Fruit fly (Drosophila melanogaster) whole organism, embryonic: ENCODE results near the gene dgt6.
A peak's percentile ranks its signal among the peaks of the same experiment; 100 is the strongest.

ENCODE experiments used
- Atf6 ChIP-seq: fragments of 200-800 bp; sonication (Bioruptor generic); IDR thresholded peaks from 2 replicates; pipeline ENCODE4 v1.3.6; 2022; ENCODE audit warnings: missing biosample characterization, missing genetic modification characterization
- Bgb ChIP-seq: fragments of 200-800 bp; sonication (Bioruptor generic); IDR thresholded peaks from 2 replicates; pipeline ENCODE4 v1.3.6; 2022; ENCODE audit warnings: missing biosample characterization, missing genetic modification characterization; ENCODE audit not compliant: partially characterized antibody
- CG11247 ChIP-seq: fragments of 200-800 bp; sonication (Bioruptor generic); IDR thresholded peaks from 2 replicates; pipeline ENCODE4 v1.3.6; 2022; ENCODE audit warnings: missing biosample characterization, missing genetic modification characterization
- CG13424 ChIP-seq: fragments of 200-800 bp; sonication (Bioruptor generic); optimal IDR thresholded peaks from 2 replicates; lab custom pipeline; 2019; ENCODE audit warnings: missing biosample characterization, mild to moderate bottlenecking, missing genetic modification characterization, moderate library complexity
- CG15479 ChIP-seq: fragments of 200-800 bp; sonication (Bioruptor generic); optimal IDR thresholded peaks from 3 replicates; lab custom pipeline; 2019; ENCODE audit warnings: missing biosample characterization, mild to moderate bottlenecking, missing genetic modification characterization, moderate library complexity
- CG15601 ChIP-seq: fragments of 200-800 bp; sonication (Bioruptor generic); optimal IDR thresholded peaks from 3 replicates; lab custom pipeline; 2019; ENCODE audit warnings: missing biosample characterization, mild to moderate bottlenecking, missing genetic modification characterization, moderate library complexity
- CG17361 ChIP-seq: fragments of 200-800 bp; sonication (Bioruptor generic); IDR thresholded peaks from 3 replicates; pipeline ENCODE4 v1.3.6; 2022; ENCODE audit warnings: missing biosample characterization, missing genetic modification characterization
- CG17385 ChIP-seq: fragments of 200-800 bp; sonication (Bioruptor generic); optimal IDR thresholded peaks from 3 replicates; lab custom pipeline; 2018; ENCODE audit warnings: missing biosample characterization, mild to moderate bottlenecking, missing genetic modification characterization
- CG2202 ChIP-seq: fragments of 200-800 bp; sonication (Bioruptor generic); optimal IDR thresholded peaks from 2 replicates; lab custom pipeline; 2018; ENCODE audit warnings: missing biosample characterization, mild to moderate bottlenecking, missing genetic modification characterization
- CG2712 ChIP-seq: fragments of 200-800 bp; optimal IDR thresholded peaks from 3 replicates; lab custom pipeline; 2019; ENCODE audit warnings: missing biosample characterization, mild to moderate bottlenecking, missing genetic modification characterization, moderate library complexity
- CG3838 ChIP-seq: fragments of 200-800 bp; sonication (Bioruptor generic); optimal IDR thresholded peaks from 3 replicates; lab custom pipeline; 2016; ENCODE audit warnings: missing biosample characterization, missing genetic modification characterization
- CG3995 ChIP-seq: fragments of 200-800 bp; sonication (Bioruptor generic); optimal IDR thresholded peaks from 3 replicates; lab custom pipeline; 2016; ENCODE audit warnings: missing biosample characterization, missing genetic modification characterization
- CG42726 ChIP-seq: fragments of 200-800 bp; sonication (Bioruptor generic); IDR thresholded peaks from 2 replicates; pipeline ENCODE4 v1.3.6; 2022; ENCODE audit warnings: missing biosample characterization, missing genetic modification characterization; ENCODE audit not compliant: partially characterized antibody
- CG4424 ChIP-seq: fragments of 200-800 bp; sonication (Bioruptor generic); optimal IDR thresholded peaks from 3 replicates; lab custom pipeline; 2016; ENCODE audit warnings: missing biosample characterization, missing genetic modification characterization
- CG4730 ChIP-seq: fragments of 200-800 bp; sonication (Bioruptor generic); IDR thresholded peaks from 2 replicates; pipeline ENCODE4 v1.3.6; 2022; ENCODE audit warnings: missing biosample characterization, missing genetic modification characterization
- CG6689 ChIP-seq: fragments of 200-800 bp; sonication (Bioruptor generic); IDR thresholded peaks from 2 replicates; pipeline ENCODE4 v1.3.6; 2022; ENCODE audit warnings: missing biosample characterization, missing genetic modification characterization
- CG7987 ChIP-seq: fragments of 200-800 bp; sonication (Bioruptor generic); optimal IDR thresholded peaks from 2 replicates; lab custom pipeline; 2018; ENCODE audit warnings: missing biosample characterization, mild to moderate bottlenecking, missing genetic modification characterization, moderate library complexity
- CG8944 ChIP-seq: fragments of 200-800 bp; sonication (Bioruptor generic); optimal IDR thresholded peaks from 3 replicates; lab custom pipeline; 2016; ENCODE audit warnings: missing biosample characterization, missing genetic modification characterization
- CG9932 ChIP-seq: fragments of 200-800 bp; sonication (Bioruptor generic); IDR thresholded peaks from 2 replicates; pipeline ENCODE4 v1.3.6; 2022; ENCODE audit warnings: missing biosample characterization, missing genetic modification characterization
- CHES-1-like ChIP-seq: fragments of 200-800 bp; sonication (Bioruptor generic); optimal IDR thresholded peaks from 2 replicates; lab custom pipeline; 2016; ENCODE audit warnings: missing biosample characterization, missing genetic modification characterization
- Dad ChIP-seq: fragments of 200-800 bp; sonication (Bioruptor generic); optimal IDR thresholded peaks from 3 replicates; lab custom pipeline; 2016; ENCODE audit warnings: missing biosample characterization, missing genetic modification characterization
- Dll ChIP-seq: fragments of 200-800 bp; sonication (Bioruptor generic); IDR thresholded peaks from 4 replicates; pipeline ENCODE4 v1.3.6; 2022; ENCODE audit warnings: missing biosample characterization, missing genetic modification characterization; ENCODE audit not compliant: partially characterized antibody
- H15 ChIP-seq: fragments of 200-800 bp; sonication (Bioruptor generic); IDR thresholded peaks from 3 replicates; pipeline ENCODE4 v1.3.6; 2022; ENCODE audit warnings: missing biosample characterization, missing genetic modification characterization
- HLH54F ChIP-seq: fragments of 200-800 bp; sonication (Bioruptor generic); optimal IDR thresholded peaks from 3 replicates; lab custom pipeline; 2016; ENCODE audit warnings: missing biosample characterization, missing genetic modification characterization
- Hsf ChIP-seq: fragments of 200-800 bp; sonication (Bioruptor generic); optimal IDR thresholded peaks from 3 replicates; lab custom pipeline; 2016; ENCODE audit warnings: missing biosample characterization, missing genetic modification characterization
- Kr ChIP-seq: fragments of 200-800 bp; sonication (Bioruptor generic); optimal IDR thresholded peaks from 2 replicates; lab custom pipeline; 2017; ENCODE audit warnings: missing biosample characterization, mild to moderate bottlenecking, missing genetic modification characterization
- Meics ChIP-seq: fragments of 200-800 bp; sonication (Bioruptor generic); optimal IDR thresholded peaks from 2 replicates; lab custom pipeline; 2017; ENCODE audit warnings: missing biosample characterization, mild to moderate bottlenecking, missing genetic modification characterization
- Ravus ChIP-seq: fragments of 200-800 bp; sonication (Bioruptor generic); IDR thresholded peaks from 2 replicates; pipeline ENCODE4 v1.3.6; 2022; ENCODE audit warnings: missing biosample characterization, missing genetic modification characterization
- Scr ChIP-seq: fragments of 200-800 bp; sonication (Bioruptor generic); IDR thresholded peaks from 2 replicates; pipeline ENCODE4 v1.3.6; 2022; ENCODE audit warnings: missing biosample characterization, missing genetic modification characterization; ENCODE audit not compliant: partially characterized antibody
- Side ChIP-seq: fragments of 200-800 bp; sonication (Bioruptor generic); optimal IDR thresholded peaks from 2 replicates; lab custom pipeline; 2016; ENCODE audit warnings: missing biosample characterization, missing genetic modification characterization
- Sox100B ChIP-seq: fragments of 200-800 bp; sonication (Bioruptor generic); optimal IDR thresholded peaks from 3 replicates; lab custom pipeline; 2018; ENCODE audit warnings: missing biosample characterization, mild to moderate bottlenecking, missing genetic modification characterization
- Spps ChIP-seq: fragments of 200-800 bp; sonication (Bioruptor generic); optimal IDR thresholded peaks from 2 replicates; lab custom pipeline; 2018; ENCODE audit warnings: missing biosample characterization, mild to moderate bottlenecking, missing genetic modification characterization
- amos ChIP-seq: fragments of 200-800 bp; sonication (Bioruptor generic); IDR thresholded peaks from 2 replicates; pipeline ENCODE4 v1.3.6; 2022; ENCODE audit warnings: missing biosample characterization, missing genetic modification characterization; ENCODE audit not compliant: partially characterized antibody
- croc ChIP-seq: fragments of 200-800 bp; sonication (Bioruptor generic); conservative IDR thresholded peaks from 3 replicates; pipeline ENCODE4 v1.3.6; 2022; ENCODE audit warnings: missing biosample characterization, missing genetic modification characterization
- dati ChIP-seq: fragments of 200-800 bp; sonication (Bioruptor generic); IDR thresholded peaks from 2 replicates; pipeline ENCODE4 v1.3.6; 2022; ENCODE audit warnings: missing biosample characterization, missing genetic modification characterization
- ems ChIP-seq: fragments of 200-800 bp; sonication (Bioruptor generic); optimal IDR thresholded peaks from 3 replicates; lab custom pipeline; 2016; ENCODE audit warnings: missing biosample characterization, missing genetic modification characterization
- fru ChIP-seq: fragments of >200 bp; optimal IDR thresholded peaks from 2 replicates; lab custom pipeline; 2017
- gcm ChIP-seq: fragments of 200-800 bp; sonication (Bioruptor generic); optimal IDR thresholded peaks from 2 replicates; lab custom pipeline; 2019; ENCODE audit warnings: missing biosample characterization, mild to moderate bottlenecking, missing genetic modification characterization, moderate library complexity
- gcm2 ChIP-seq: fragments of 200-800 bp; sonication (Bioruptor generic); optimal IDR thresholded peaks from 2 replicates; lab custom pipeline; 2016; ENCODE audit warnings: missing biosample characterization, missing genetic modification characterization
- grau ChIP-seq: fragments of 200-800 bp; optimal IDR thresholded peaks from 3 replicates; lab custom pipeline; 2019; ENCODE audit warnings: missing biosample characterization, mild to moderate bottlenecking, missing genetic modification characterization, moderate library complexity
- h ChIP-seq: fragments of >200 bp; optimal IDR thresholded peaks from 2 replicates; lab custom pipeline; 2017
- hbn ChIP-seq: fragments of 200-800 bp; sonication (Bioruptor generic); IDR thresholded peaks from 2 replicates; pipeline ENCODE4 v1.3.6; 2022; ENCODE audit warnings: missing biosample characterization, missing genetic modification characterization; ENCODE audit not compliant: partially characterized antibody
- kah ChIP-seq: fragments of 200-800 bp; sonication (Bioruptor generic); optimal IDR thresholded peaks from 2 replicates; lab custom pipeline; 2018; ENCODE audit warnings: missing biosample characterization, mild to moderate bottlenecking, missing genetic modification characterization
- lab ChIP-seq: fragments of 200-800 bp; sonication (Bioruptor generic); optimal IDR thresholded peaks from 3 replicates; lab custom pipeline; 2017; ENCODE audit warnings: missing biosample characterization, missing genetic modification characterization, mild to moderate bottlenecking, moderate library complexity, missing genetic modification reagents
- lbe ChIP-seq: fragments of 200-800 bp; sonication (Bioruptor generic); optimal IDR thresholded peaks from 2 replicates; lab custom pipeline; 2016; ENCODE audit warnings: missing biosample characterization, mild to moderate bottlenecking, missing genetic modification characterization
- luna ChIP-seq: fragments of 200-800 bp; sonication (Bioruptor generic); optimal IDR thresholded peaks from 2 replicates; lab custom pipeline; 2016; ENCODE audit warnings: missing biosample characterization, missing genetic modification characterization
- scrt ChIP-seq: fragments of 200-800 bp; sonication (Bioruptor generic); optimal IDR thresholded peaks from 2 replicates; lab custom pipeline; 2018; ENCODE audit warnings: missing biosample characterization, mild to moderate bottlenecking, missing genetic modification characterization, moderate library complexity
- sd ChIP-seq: fragments of 200-800 bp; sonication (Bioruptor generic); optimal IDR thresholded peaks from 3 replicates; lab custom pipeline; 2018; ENCODE audit warnings: missing biosample characterization, mild to moderate bottlenecking, missing genetic modification characterization, moderate library complexity
- tap ChIP-seq: fragments of 200-800 bp; optimal IDR thresholded peaks from 3 replicates; lab custom pipeline; 2019; ENCODE audit warnings: missing biosample characterization, mild to moderate bottlenecking, missing genetic modification characterization, moderate library complexity
- twi ChIP-seq: fragments of 200-800 bp; optimal IDR thresholded peaks from 2 replicates; lab custom pipeline; 2019; ENCODE audit warnings: missing biosample characterization, mild to moderate bottlenecking, missing genetic modification characterization, moderate library complexity
- vnd ChIP-seq: fragments of 200-800 bp; sonication (Bioruptor generic); IDR thresholded peaks from 3 replicates; pipeline ENCODE4 v1.3.6; 2022; ENCODE audit warnings: missing biosample characterization, missing genetic modification characterization; ENCODE audit not compliant: partially characterized antibody

Gene dgt6

dm6 chr3R:29116167-29116725, 14.5 kb downstream of the dgt6 start, which contains the start of gene Atg14 (continued):
- no peak for TF ChIP-seq CG2202
- peak; percentile 96 for TF ChIP-seq Bgb (GFP tag; lab: Robert Waterston, UW)
- TF ChIP-seq Scr: peak; percentile 90
- no peak for TF ChIP-seq Meics (GFP tag; lab: Kevin White, UChicago)
- TF ChIP-seq amos (GFP tag; lab: Robert Waterston, UW): peak; percentile 92
- TF ChIP-seq luna: no peak
- TF ChIP-seq grau (tag; lab: Kevin White, UChicago): peak; percentile 35
- TF ChIP-seq scrt (GFP tag; lab: Kevin White, UChicago): peak; percentile 1
- no peak for TF ChIP-seq CG3838
- TF ChIP-seq HLH54F (GFP tag; lab: Kevin White, UChicago): peak; percentile 3
- no peak for TF ChIP-seq Sox100B (GFP tag; lab: Kevin White, UChicago)
- no peak for TF ChIP-seq tap (tag; lab: Kevin White, UChicago)
- TF ChIP-seq hbn (GFP tag; lab: Robert Waterston, UW): peak; percentile 92
- peak; percentile 58; the same call in 1 of the 2 replicates for TF ChIP-seq CG42726 (GFP tag; lab: Robert Waterston, UW)
- peak; percentile 33; the same call in 1 of the 2 replicates for TF ChIP-seq CG9932 (GFP tag; lab: Robert Waterston, UW)
- peak; percentile 4 for TF ChIP-seq gcm
- TF ChIP-seq CHES-1-like (GFP tag; lab: Kevin White, UChicago): peak; percentile 4
- TF ChIP-seq fru (lab: Kevin White, UChicago): no peak
- no peak for TF ChIP-seq CG7987 (GFP tag; lab: Kevin White, UChicago)
- no peak for TF ChIP-seq Kr (GFP tag; lab: Kevin White, UChicago)
- no peak for TF ChIP-seq CG15601 (tag; lab: Kevin White, UChicago)
- TF ChIP-seq H15 (GFP tag; lab: Robert Waterston, UW): no peak
- TF ChIP-seq Side (GFP tag; lab: Kevin White, UChicago): no peak
- TF ChIP-seq croc: no peak
- TF ChIP-seq ems: no peak
- no peak for TF ChIP-seq Atf6
- TF ChIP-seq CG8944: no peak
- peak; percentile 92 for TF ChIP-seq Dll (GFP tag; lab: Robert Waterston, UW)
- peak; percentile 32 for TF ChIP-seq CG3995
- TF ChIP-seq CG13424 (tag; lab: Kevin White, UChicago): no peak
- no peak for TF ChIP-seq kah (GFP tag; lab: Kevin White, UChicago)
- no peak for TF ChIP-seq Spps (tag; lab: Kevin White, UChicago)
- TF ChIP-seq Ravus: no peak
- peak; percentile 44 for TF ChIP-seq CG2712 (tag; lab: Kevin White, UChicago)
- TF ChIP-seq CG4730 (GFP tag; lab: Robert Waterston, UW): no peak
- no peak for TF ChIP-seq CG6689 (GFP tag; lab: Robert Waterston, UW)
- no peak for TF ChIP-seq dati (GFP tag; lab: Robert Waterston, UW)
- TF ChIP-seq gcm2: no peak
- TF ChIP-seq vnd (GFP tag; lab: Robert Waterston, UW): peak; percentile 92
- no peak for TF ChIP-seq CG17385
- 0 out of 3 replicates have a peak, but pooled peaks have one; percentile 16 for TF ChIP-seq CG17361 (GFP tag; lab: Robert Waterston, UW)
- peak; percentile 50 for TF ChIP-seq lbe
- no peak for TF ChIP-seq sd (tag; lab: Kevin White, UChicago)
- TF ChIP-seq Hsf (GFP tag; lab: Kevin White, UChicago): no peak
- TF ChIP-seq CG11247: no peak
- no peak for TF ChIP-seq twi
- no peak for TF ChIP-seq CG4424 (GFP tag; lab: Kevin White, UChicago)
- TF ChIP-seq h: no peak
- peak; percentile 38 for TF ChIP-seq lab (GFP tag; lab: Kevin White, UChicago)
- TF ChIP-seq Dad (GFP tag; lab: Kevin White, UChicago): peak; percentile 6
- TF ChIP-seq CG15479 (GFP tag; lab: Kevin White, UChicago): no peak
